Fruit fly (Drosophila melanogaster) whole organism, embryonic: ENCODE data around the gene Syx5.

ENCODE experiments used
- Bteb2 ChIP-seq: fragments of 200-800 bp; sonication (Bioruptor generic); optimal IDR thresholded peaks from 2 replicates; lab custom pipeline; 2016; ENCODE audit warnings: missing biosample characterization, missing genetic modification characterization
- CG10147 ChIP-seq: fragments of 200-800 bp; sonication (Bioruptor generic); optimal IDR thresholded peaks from 2 replicates; lab custom pipeline; 2019; ENCODE audit warnings: missing biosample characterization, mild to moderate bottlenecking, missing genetic modification characterization, moderate library complexity
- CG10209 ChIP-seq: fragments of 200-800 bp; sonication (Bioruptor generic); optimal IDR thresholded peaks from 3 replicates; lab custom pipeline; 2017; ENCODE audit warnings: missing biosample characterization, mild to moderate bottlenecking, missing genetic modification characterization, missing genetic modification reagents
- CG1024 ChIP-seq: fragments of 200-800 bp; sonication (Bioruptor generic); IDR thresholded peaks from 2 replicates; pipeline ENCODE4 v1.3.6; 2022; ENCODE audit warnings: missing biosample characterization, missing genetic modification characterization
- CG10431 ChIP-seq: fragments of 200-800 bp; sonication (Bioruptor generic); optimal IDR thresholded peaks from 3 replicates; lab custom pipeline; 2018; ENCODE audit warnings: missing biosample characterization, mild to moderate bottlenecking, missing genetic modification characterization
- CG10543 ChIP-seq: fragments of 200-800 bp; sonication (Bioruptor generic); optimal IDR thresholded peaks from 3 replicates; lab custom pipeline; 2017; ENCODE audit warnings: missing biosample characterization, mild to moderate bottlenecking, missing genetic modification characterization, moderate library complexity
- CG10654 ChIP-seq: fragments of 200-800 bp; sonication (Bioruptor generic); optimal IDR thresholded peaks from 2 replicates; lab custom pipeline; 2016; ENCODE audit warnings: missing biosample characterization, missing genetic modification characterization
- CG10959 ChIP-seq: fragments of 200-800 bp; sonication (Bioruptor generic); IDR thresholded peaks from 2 replicates; pipeline ENCODE4 v1.3.6; 2022; ENCODE audit warnings: missing biosample characterization, missing genetic modification characterization
- CG15011 ChIP-seq: fragments of 200-800 bp; sonication (Bioruptor generic); optimal IDR thresholded peaks from 3 replicates; lab custom pipeline; 2018; ENCODE audit warnings: missing biosample characterization, mild to moderate bottlenecking, missing genetic modification characterization
- CG15601 ChIP-seq: fragments of 200-800 bp; sonication (Bioruptor generic); optimal IDR thresholded peaks from 3 replicates; lab custom pipeline; 2019; ENCODE audit warnings: missing biosample characterization, mild to moderate bottlenecking, missing genetic modification characterization, moderate library complexity
- CG17359 ChIP-seq: fragments of 200-800 bp; sonication (Bioruptor generic); optimal IDR thresholded peaks from 3 replicates; lab custom pipeline; 2018; ENCODE audit warnings: missing biosample characterization, mild to moderate bottlenecking, missing genetic modification characterization, moderate library complexity
- CG18476 ChIP-seq: fragments of 200-800 bp; sonication (Bioruptor generic); optimal IDR thresholded peaks from 2 replicates; lab custom pipeline; 2016; ENCODE audit warnings: missing biosample characterization, mild to moderate bottlenecking, missing genetic modification characterization
- CG31441 ChIP-seq: fragments of 200-800 bp; sonication (Bioruptor generic); IDR thresholded peaks from 2 replicates; pipeline ENCODE4 v1.3.6; 2022; ENCODE audit warnings: missing biosample characterization, missing genetic modification characterization
- CG32767 ChIP-seq: fragments of 200-800 bp; sonication (Bioruptor generic); IDR thresholded peaks from 2 replicates; pipeline ENCODE4 v1.3.6; 2022; ENCODE audit warnings: missing biosample characterization, missing genetic modification characterization
- CG33213 ChIP-seq: fragments of 200-800 bp; sonication (Bioruptor generic); optimal IDR thresholded peaks from 3 replicates; lab custom pipeline; 2016; ENCODE audit warnings: missing biosample characterization, missing genetic modification characterization
- CG3838 ChIP-seq: fragments of 200-800 bp; sonication (Bioruptor generic); optimal IDR thresholded peaks from 3 replicates; lab custom pipeline; 2016; ENCODE audit warnings: missing biosample characterization, missing genetic modification characterization
- CG3847 ChIP-seq: fragments of 200-800 bp; sonication (Bioruptor generic); IDR thresholded peaks from 2 replicates; pipeline ENCODE4 v1.3.6; 2022; ENCODE audit warnings: missing biosample characterization, missing genetic modification characterization
- CG5953 ChIP-seq: fragments of 200-800 bp; sonication (Bioruptor generic); IDR thresholded peaks from 2 replicates; pipeline ENCODE4 v1.3.6; 2022; ENCODE audit warnings: missing biosample characterization, missing genetic modification characterization
- CG7357 ChIP-seq: fragments of 200-800 bp; sonication (Bioruptor generic); IDR thresholded peaks from 3 replicates; pipeline ENCODE4 v1.3.6; 2022; ENCODE audit warnings: missing biosample characterization, missing genetic modification characterization
- CG8388 ChIP-seq: fragments of 200-800 bp; sonication (Bioruptor generic); optimal IDR thresholded peaks from 2 replicates; lab custom pipeline; 2019; ENCODE audit warnings: missing biosample characterization, mild to moderate bottlenecking, missing genetic modification characterization, moderate library complexity
- CHES-1-like ChIP-seq: fragments of 200-800 bp; sonication (Bioruptor generic); optimal IDR thresholded peaks from 2 replicates; lab custom pipeline; 2016; ENCODE audit warnings: missing biosample characterization, missing genetic modification characterization
- CkIIα-i1 ChIP-seq: fragments of 200-800 bp; sonication (Bioruptor generic); IDR thresholded peaks from 2 replicates; pipeline ENCODE4 v1.3.6; 2022; ENCODE audit warnings: missing biosample characterization, missing genetic modification characterization
- Dip2 ChIP-seq: fragments of 200-800 bp; sonication (Bioruptor generic); IDR thresholded peaks from 2 replicates; pipeline ENCODE4 v1.3.6; 2022; ENCODE audit warnings: missing biosample characterization, missing genetic modification characterization
- Dp ChIP-seq: fragments of 200-800 bp; sonication (Bioruptor generic); optimal IDR thresholded peaks from 2 replicates; lab custom pipeline; 2018; ENCODE audit warnings: missing biosample characterization, mild to moderate bottlenecking, missing genetic modification characterization, moderate library complexity
- Ets97D ChIP-seq: fragments of 200-800 bp; sonication (Bioruptor generic); optimal IDR thresholded peaks from 3 replicates; lab custom pipeline; 2016; ENCODE audit warnings: missing biosample characterization, missing genetic modification characterization
- Hey ChIP-seq: fragments of 200-800 bp; sonication (Bioruptor generic); optimal IDR thresholded peaks from 3 replicates; lab custom pipeline; 2018; ENCODE audit warnings: missing biosample characterization, mild to moderate bottlenecking, missing genetic modification characterization
- Hr51 ChIP-seq, 2 experiments: fragments of 200-800 bp; sonication (Bioruptor generic); optimal IDR thresholded peaks; 2 replicates in 1 of 2; 3 replicates in 1 of 2; lab custom pipeline; 2016 to 2018; ENCODE audit warnings: missing biosample characterization in 2 of 2, missing genetic modification characterization in 2 of 2, mild to moderate bottlenecking in 1 of 2, moderate library complexity in 1 of 2
- Kr ChIP-seq: fragments of 200-800 bp; sonication (Bioruptor generic); optimal IDR thresholded peaks from 2 replicates; lab custom pipeline; 2017; ENCODE audit warnings: missing biosample characterization, mild to moderate bottlenecking, missing genetic modification characterization
- MBD-R2 ChIP-seq: fragments of 200-800 bp; sonication (Bioruptor generic); IDR thresholded peaks from 2 replicates; pipeline ENCODE4 v1.3.6; 2022; ENCODE audit warnings: missing biosample characterization, missing genetic modification characterization
- NC2β ChIP-seq: fragments of 200-800 bp; sonication (Bioruptor generic); optimal IDR thresholded peaks from 2 replicates; lab custom pipeline; 2016; ENCODE audit warnings: missing biosample characterization, missing genetic modification characterization
- NK7.1 ChIP-seq: fragments of 200-800 bp; sonication (Bioruptor generic); optimal IDR thresholded peaks from 3 replicates; lab custom pipeline; 2016; ENCODE audit warnings: missing biosample characterization, missing genetic modification characterization
- Nf-YC ChIP-seq: fragments of 200-800 bp; optimal IDR thresholded peaks from 3 replicates; lab custom pipeline; 2019; ENCODE audit warnings: missing biosample characterization, mild to moderate bottlenecking, missing genetic modification characterization, moderate library complexity
- NfI ChIP-seq: fragments of 200-800 bp; sonication (Bioruptor generic); optimal IDR thresholded peaks from 3 replicates; lab custom pipeline; 2018; ENCODE audit warnings: missing biosample characterization, mild to moderate bottlenecking, missing genetic modification characterization, moderate library complexity
- Scr ChIP-seq: fragments of 200-800 bp; sonication (Bioruptor generic); IDR thresholded peaks from 2 replicates; pipeline ENCODE4 v1.3.6; 2022; ENCODE audit warnings: missing biosample characterization, missing genetic modification characterization; ENCODE audit not compliant: partially characterized antibody
- bigmax ChIP-seq: fragments of 200-800 bp; sonication (Bioruptor generic); optimal IDR thresholded peaks from 2 replicates; lab custom pipeline; 2018; ENCODE audit warnings: missing biosample characterization, mild to moderate bottlenecking, missing genetic modification characterization
- caup ChIP-seq: fragments of 200-800 bp; sonication (Bioruptor generic); optimal IDR thresholded peaks from 3 replicates; lab custom pipeline; 2017; ENCODE audit warnings: missing biosample characterization, mild to moderate bottlenecking, missing genetic modification characterization, moderate library complexity; ENCODE audit not compliant: severe bottlenecking
- da ChIP-seq: fragments of 200-800 bp; sonication (Bioruptor generic); optimal IDR thresholded peaks from 2 replicates; lab custom pipeline; 2016; ENCODE audit warnings: missing biosample characterization, missing genetic modification characterization
- en ChIP-seq: fragments of 200-800 bp; sonication (Bioruptor generic); optimal IDR thresholded peaks from 2 replicates; lab custom pipeline; 2016; ENCODE audit warnings: missing biosample characterization, missing genetic modification characterization
- ewg ChIP-seq: fragments of 200-800 bp; sonication (Bioruptor generic); optimal IDR thresholded peaks from 3 replicates; lab custom pipeline; 2017; ENCODE audit warnings: mild to moderate bottlenecking, missing biosample characterization, missing genetic modification reagents, missing genetic modification characterization
- her ChIP-seq: fragments of 200-800 bp; sonication (Bioruptor generic); optimal IDR thresholded peaks from 2 replicates; lab custom pipeline; 2016; ENCODE audit warnings: missing biosample characterization, missing genetic modification characterization
- lola ChIP-seq, 3 experiments: fragments of >200 bp in 2 of 3; fragments of 200-800 bp in 1 of 3; sonication (Bioruptor generic) in 1 of 3; optimal IDR thresholded peaks; 2 replicates each; lab custom pipeline; 2017 to 2019; ENCODE audit warnings: missing biosample characterization in 3 of 3, missing genetic modification characterization in 3 of 3, mild to moderate bottlenecking in 1 of 3, moderate library complexity in 1 of 3
- mam ChIP-seq: fragments of 200-800 bp; sonication (Bioruptor generic); optimal IDR thresholded peaks from 3 replicates; lab custom pipeline; 2016; ENCODE audit warnings: missing biosample characterization, missing genetic modification characterization
- nerfin-1 ChIP-seq: fragments of 200-800 bp; sonication (Bioruptor generic); optimal IDR thresholded peaks from 3 replicates; lab custom pipeline; 2019; ENCODE audit warnings: missing biosample characterization, mild to moderate bottlenecking, missing genetic modification characterization, moderate library complexity
- nerfin-2 ChIP-seq: fragments of 200-800 bp; sonication (Bioruptor generic); IDR thresholded peaks from 2 replicates; pipeline ENCODE4 v1.3.6; 2022; ENCODE audit warnings: missing biosample characterization, missing genetic modification characterization; ENCODE audit not compliant: partially characterized antibody
- nom ChIP-seq: fragments of 200-800 bp; sonication (Bioruptor generic); optimal IDR thresholded peaks from 2 replicates; lab custom pipeline; 2017; ENCODE audit warnings: missing biosample characterization, missing genetic modification characterization, mild to moderate bottlenecking, moderate library complexity, missing genetic modification reagents
- sd ChIP-seq: fragments of 200-800 bp; sonication (Bioruptor generic); optimal IDR thresholded peaks from 3 replicates; lab custom pipeline; 2018; ENCODE audit warnings: missing biosample characterization, mild to moderate bottlenecking, missing genetic modification characterization, moderate library complexity

Gene Syx5

DNA sequence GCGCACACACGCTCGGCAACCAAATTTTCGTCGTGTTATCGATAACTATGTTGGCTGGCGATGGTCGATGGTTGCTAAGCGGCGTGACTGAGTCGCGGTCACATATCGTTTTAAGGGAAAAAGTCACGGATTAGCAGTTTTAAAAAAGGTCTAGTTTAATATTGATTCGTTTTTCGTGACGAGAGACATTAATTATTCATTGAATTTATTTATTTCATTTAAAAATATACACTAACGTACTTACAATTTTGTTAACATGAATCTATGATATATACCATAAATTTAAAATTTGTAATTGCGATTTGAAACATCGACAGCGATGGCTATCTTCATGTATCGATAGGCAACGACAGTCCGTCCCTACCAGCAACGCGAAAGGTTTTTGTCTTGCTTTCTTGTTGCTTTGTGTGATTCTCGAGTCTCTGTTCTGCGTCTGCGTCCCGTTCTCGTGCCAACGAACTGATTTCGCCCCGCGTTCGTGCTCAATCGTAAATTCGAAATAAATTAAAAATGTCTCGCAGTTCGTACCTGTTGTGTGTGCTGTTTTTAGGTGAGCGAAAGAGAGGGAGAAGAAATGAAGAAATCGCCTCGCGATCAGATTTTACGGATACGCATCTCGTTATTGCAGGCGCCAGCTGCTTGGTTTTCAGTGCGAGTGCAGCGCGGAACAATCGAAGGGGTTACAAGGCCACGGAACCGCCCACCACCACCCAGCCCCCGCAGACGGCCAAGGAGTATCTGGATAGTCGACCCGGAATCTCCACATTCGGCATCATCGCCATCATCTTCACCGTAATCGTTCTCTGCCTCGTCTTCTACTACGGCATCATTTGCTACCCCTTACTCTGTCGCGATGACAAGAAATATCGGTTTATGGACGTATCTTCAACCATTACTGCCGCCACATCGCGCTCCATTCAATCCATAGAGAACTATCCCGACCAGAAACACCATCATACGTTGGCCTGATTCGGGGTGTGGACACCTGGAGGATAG is 45.7 kb downstream of the Syx5 start, which contains the start of the genes Hyls1, chif and CG4455 (continued):
- TF ChIP-seq nerfin-1 (tag; lab: Kevin White, UChicago) (peak; percentile 2), CkIIα-i1 (GFP tag; lab: Robert Waterston, UW) (no peak), CG10431 (GFP tag; lab: Kevin White, UChicago) (no peak), nom (GFP tag; lab: Kevin White, UChicago) (no peak), Dip2 (GFP tag; lab: Robert Waterston, UW) (no peak), nerfin-2 (GFP tag; lab: Robert Waterston, UW) (peak; percentile 80), CG10654 (GFP tag; lab: Kevin White, UChicago) (peak; percentile 40), en (GFP tag; lab: Kevin White, UChicago) (no peak), Dp (GFP tag; lab: Kevin White, UChicago) (peak; percentile 40), Kr (GFP tag; lab: Kevin White, UChicago) (peak; percentile 30), CG15601 (tag; lab: Kevin White, UChicago) (peak; percentile 59), CG18476 (GFP tag; lab: Kevin White, UChicago) (no peak), caup (GFP tag; lab: Kevin White, UChicago) (peak; percentile 20), CG10543 (GFP tag; lab: Kevin White, UChicago) (peak; percentile 45), da (GFP tag; lab: Kevin White, UChicago) (no peak), Scr (GFP tag; lab: Robert Waterston, UW) (peak; percentile 96), bigmax (GFP tag; lab: Kevin White, UChicago) (no peak), Nf-YC (tag; lab: Kevin White, UChicago) (peak; percentile 64), Ets97D (GFP tag; lab: Kevin White, UChicago) (peak; percentile 26), CG3838 (GFP tag; lab: Kevin White, UChicago) (peak; percentile 17), CG10209 (peak; percentile 18), CG8388 (GFP tag; lab: Kevin White, UChicago) (no peak), CG1024 (no peak), NK7.1 (GFP tag; lab: Kevin White, UChicago) (no peak), mam (no peak), CG10147 (peak; percentile 41), NfI (GFP tag; lab: Kevin White, UChicago) (peak; percentile 3), Hey (tag; lab: Kevin White, UChicago) (no peak), MBD-R2 (no peak; the same call in none of the 2 replicates), Bteb2 (no peak), CG7357 (GFP tag; lab: Robert Waterston, UW) (no peak), CG15011 (GFP tag; lab: Kevin White, UChicago) (peak; percentile 12), ewg (peak; percentile 53), Hr51 (GFP tag; optimal IDR thresholded peaks at IDR 0.05; lab: Kevin White, UChicago) (peak in 1 of 2 experiments; percentile 17), sd (no peak), CG33213 (GFP tag; lab: Kevin White, UChicago) (no peak), CG31441 (GFP tag; lab: Robert Waterston, UW) (peak; percentile 93), CG17359 (tag; lab: Kevin White, UChicago) (no peak), CG10959 (GFP tag; lab: Robert Waterston, UW) (no peak), CG3847 (GFP tag; lab: Robert Waterston, UW) (peak; percentile 54), NC2β (no peak), lola (GFP tag; optimal IDR thresholded peaks at IDR 0.05; lab: Kevin White, UChicago) (peak in 1 of 3 experiments; percentile 31), CHES-1-like (GFP tag; lab: Kevin White, UChicago) (no peak), CG5953 (GFP tag; lab: Robert Waterston, UW) (no peak), her (no peak), CG32767 (no peak)
- TF ChIP-seq, all 482 proteins: peak for 195
